Worm (Caenorhabditis elegans): Measurements from ENCODE around the gene F53F4.18.

DNA sequence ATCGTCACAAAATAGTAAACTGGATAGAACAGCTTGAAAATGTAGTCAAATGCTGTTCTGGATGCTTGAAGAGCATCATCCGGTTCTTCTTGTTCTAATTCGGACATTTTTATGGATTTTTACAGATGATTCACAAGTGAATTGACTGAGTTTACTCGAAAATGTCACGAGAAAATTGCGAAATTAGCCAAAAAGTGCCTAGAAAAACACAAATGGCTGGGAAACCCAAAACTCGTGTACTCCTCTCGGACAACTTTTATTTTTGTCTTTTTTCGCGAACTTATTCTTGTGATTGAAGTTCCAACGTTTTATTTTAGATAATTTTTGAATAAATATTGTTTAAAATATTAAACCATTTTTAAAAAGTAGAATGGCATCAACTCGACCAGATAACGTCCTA lies 38.3 kb upstream of the F53F4.18 start, which contains the start of the genes C56A3.4 and C56A3.5:
- TF ChIP-seq med-1 (GFP tag; optimal IDR thresholded peaks at IDR 0.05; ENCODE audit: insufficient read depth) = no peak
- no peak for TF ChIP-seq ztf-23 (GFP tag; IDR thresholded peaks at IDR 0.05)
- TF ChIP-seq flt-1 (GFP tag; IDR thresholded peaks at IDR 0.05) = no peak
- no peak for TF ChIP-seq klf-2 (GFP tag; conservative IDR thresholded peaks at IDR 0.05)
- no peak for TF ChIP-seq ref-1 (GFP tag; conservative IDR thresholded peaks at IDR 0.05)
- TF ChIP-seq tab-1 (GFP tag; IDR thresholded peaks at IDR 0.05) = no peak
- TF ChIP-seq cog-1 (tag; optimal IDR thresholded peaks at IDR 0.05) = no peak
- no peak for TF ChIP-seq ztf-29 (GFP tag; IDR thresholded peaks at IDR 0.05)
